Worm (Caenorhabditis elegans): Measurements from ENCODE around the gene K05F6.10.
"Not testable (repeated sequence)": the region's sequence is repeated elsewhere in the genome, so short reads cannot be mapped to it uniquely, and the experiment has no call there.

K05F6.10 gene

DNA sequence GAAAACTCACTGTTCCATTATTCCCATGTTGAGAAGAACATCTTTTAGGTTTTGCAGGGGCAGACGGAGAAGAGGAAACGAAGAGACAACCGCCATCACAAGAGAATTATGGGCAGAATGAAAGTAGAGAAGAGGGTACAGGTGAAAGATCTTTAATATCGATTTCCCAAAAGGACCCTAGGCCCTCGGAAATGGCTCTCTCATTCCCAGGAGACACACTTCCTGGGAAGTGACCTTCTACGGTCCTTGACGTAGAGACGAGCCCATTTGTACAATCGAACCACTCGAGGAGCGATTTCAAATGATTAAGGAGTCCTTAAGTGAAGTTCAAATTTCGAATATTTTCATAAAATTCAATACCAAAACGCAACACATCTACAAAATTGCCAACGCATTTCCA, 4.9 kb downstream of the K05F6.10 start, which contains the start of gene fbxb-46:
TSS of gene fbxb-46 (minus strand) at position 101 of the 400 bp plus-strand sequence.
- TF ChIP-seq aly-1 (tag; optimal IDR thresholded peaks at IDR 0.05) (no peak), ama-1 (optimal IDR thresholded peaks at IDR 0.05) (no peak), hnd-1 (tag; optimal IDR thresholded peaks at IDR 0.05) (no peak), tbx-11 (GFP tag; IDR thresholded peaks at IDR 0.05) (no peak), pes-1 (GFP tag; IDR thresholded peaks at IDR 0.05) (no peak)

DNA sequence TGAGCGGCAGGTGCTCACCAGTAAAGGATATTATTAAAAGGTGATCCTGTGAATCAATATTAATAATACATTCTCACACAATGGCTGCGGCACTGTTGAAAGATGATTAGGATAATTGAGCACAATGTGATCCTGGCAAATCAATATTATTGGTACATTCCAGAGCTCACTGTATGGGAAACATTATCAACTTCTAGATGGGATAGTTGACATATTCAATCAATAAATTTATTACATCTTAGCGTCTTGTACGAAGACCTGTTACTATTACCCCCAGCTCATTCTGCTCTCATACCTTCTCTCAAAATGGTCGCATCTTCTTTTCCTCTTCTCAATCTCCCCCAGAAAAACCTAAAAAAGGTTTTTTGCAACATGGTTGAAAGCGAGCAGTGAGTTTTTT, 7.7 kb downstream of the K05F6.10 start, which contains the start of gene fbxb-49:
TSS of gene fbxb-49 (plus strand) at position 301 of the 400 bp plus-strand sequence.
- TF ChIP-seq ets-7 (tag; optimal IDR thresholded peaks at IDR 0.05): no peak
- TF ChIP-seq ama-1 (optimal IDR thresholded peaks at IDR 0.05): no peak
- no peak for TF ChIP-seq hmbx-1 (tag; optimal IDR thresholded peaks at IDR 0.05)
- TF ChIP-seq ceh-36 (tag; optimal IDR thresholded peaks at IDR 0.05): no peak
- no peak for TF ChIP-seq hmg-4 (GFP tag; optimal IDR thresholded peaks at IDR 0.05)
- TF ChIP-seq scrt-1 (GFP tag; IDR thresholded peaks at IDR 0.05): no peak
- no peak for TF ChIP-seq B0310.2 (tag; optimal IDR thresholded peaks at IDR 0.05)
- TF ChIP-seq F13C5.2 (tag; optimal IDR thresholded peaks at IDR 0.05): no peak
- TF ChIP-seq tbx-37 (GFP tag; conservative IDR thresholded peaks at IDR 0.05): no peak
- TF ChIP-seq ceh-13 (GFP tag; optimal IDR thresholded peaks at IDR 0.05): no peak
- TF ChIP-seq tra-4 (tag; optimal IDR thresholded peaks at IDR 0.05): no peak

DNA sequence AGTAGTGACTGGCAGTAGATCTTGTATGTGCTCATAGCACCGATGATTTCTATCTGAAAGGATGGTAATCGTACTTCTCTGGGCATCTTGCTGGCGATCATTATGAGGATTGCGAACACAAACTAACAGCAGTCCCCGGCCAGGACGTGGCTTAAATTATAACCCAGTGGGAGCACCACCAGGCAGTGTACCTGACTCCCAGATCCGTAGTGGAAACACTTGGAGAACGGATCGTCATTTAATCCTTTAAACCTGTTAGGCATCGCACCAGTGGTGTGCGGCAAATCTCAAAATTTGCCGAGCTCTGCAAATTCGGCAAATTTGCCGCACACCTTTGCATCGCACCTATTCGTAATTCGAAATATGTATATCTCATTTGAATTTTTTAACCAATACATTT, 8.3 kb downstream of the K05F6.10 start, which contains the start of gene K05F6.8:
TSS of gene K05F6.8 (minus strand) at position 101 of the 400 bp plus-strand sequence.
- TF ChIP-seq ceh-13 (GFP tag; optimal IDR thresholded peaks at IDR 0.05) (no peak), aly-1 (tag; optimal IDR thresholded peaks at IDR 0.05) (no peak), tra-4 (tag; optimal IDR thresholded peaks at IDR 0.05) (no peak), ama-1 (optimal IDR thresholded peaks at IDR 0.05) (no peak), flt-1 (GFP tag; IDR thresholded peaks at IDR 0.05) (no peak), hmg-4 (GFP tag; optimal IDR thresholded peaks at IDR 0.05) (no peak)

DNA sequence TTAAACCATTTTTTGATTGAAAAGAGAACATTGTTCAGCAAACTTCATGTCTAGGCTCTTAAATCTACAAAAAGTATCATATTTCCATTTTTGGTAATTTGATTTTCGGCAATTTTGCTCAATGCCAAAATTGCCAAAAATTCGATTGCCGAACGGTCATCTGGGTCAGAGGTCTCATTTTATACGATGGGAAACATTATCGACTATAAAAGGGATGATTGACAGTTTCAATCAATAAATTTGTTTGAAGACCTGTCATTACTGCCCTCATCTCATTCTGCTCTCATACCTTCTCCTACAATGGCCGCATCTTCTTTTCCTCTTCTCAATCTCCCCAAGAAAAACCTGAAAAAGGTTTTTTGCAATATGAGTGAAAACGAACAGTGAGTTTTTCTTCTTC, 14.1 kb downstream of the K05F6.10 start, which contains the start of gene K05F6.14:
TSS of gene K05F6.14 (plus strand) at position 301 of the 400 bp plus-strand sequence.
- TF ChIP-seq B0310.2 (tag; optimal IDR thresholded peaks at IDR 0.05): no peak
- TF ChIP-seq flt-1 (GFP tag; IDR thresholded peaks at IDR 0.05): no peak
- no peak for TF ChIP-seq ceh-13 (GFP tag; optimal IDR thresholded peaks at IDR 0.05)
- no peak for TF ChIP-seq tbx-37 (GFP tag; conservative IDR thresholded peaks at IDR 0.05)
- no peak for TF ChIP-seq hmbx-1 (tag; optimal IDR thresholded peaks at IDR 0.05)
- no peak for TF ChIP-seq sea-1 (GFP tag; conservative IDR thresholded peaks at IDR 0.05)
- no peak for TF ChIP-seq aly-1 (tag; optimal IDR thresholded peaks at IDR 0.05)
- no peak for TF ChIP-seq tra-4 (tag; optimal IDR thresholded peaks at IDR 0.05)
- TF ChIP-seq hnd-1 (tag; optimal IDR thresholded peaks at IDR 0.05): no peak

DNA sequence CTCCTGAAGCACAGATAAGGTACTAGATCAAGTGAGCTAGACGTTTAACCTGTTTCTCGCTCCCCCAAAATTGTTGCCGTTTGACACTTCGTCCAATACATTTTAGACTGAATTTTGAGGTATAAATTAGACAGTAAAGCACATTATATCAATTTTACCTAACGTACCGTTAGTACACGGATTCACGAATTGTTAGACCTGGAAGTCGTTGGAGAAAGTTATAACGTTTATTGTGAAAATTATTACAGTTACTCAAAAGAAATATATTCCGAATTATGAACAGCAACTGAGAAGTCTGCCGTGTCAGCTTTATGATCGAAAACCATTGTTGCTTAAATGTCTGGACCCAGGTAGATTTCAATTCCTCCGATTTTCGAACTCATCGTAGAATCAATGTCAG, 15.1 kb downstream of the K05F6.10 start:
- TF ChIP-seq tbx-11 (GFP tag; IDR thresholded peaks at IDR 0.05) (no peak), sea-1 (GFP tag; conservative IDR thresholded peaks at IDR 0.05) (no peak), tra-4 (tag; optimal IDR thresholded peaks at IDR 0.05) (no peak), aly-1 (tag; optimal IDR thresholded peaks at IDR 0.05) (no peak), ceh-36 (tag; optimal IDR thresholded peaks at IDR 0.05) (no peak), ama-1 (optimal IDR thresholded peaks at IDR 0.05) (no peak), hmg-4 (GFP tag; optimal IDR thresholded peaks at IDR 0.05) (no peak), flt-1 (GFP tag; IDR thresholded peaks at IDR 0.05) (no peak), scrt-1 (GFP tag; IDR thresholded peaks at IDR 0.05) (no peak), B0310.2 (tag; optimal IDR thresholded peaks at IDR 0.05) (no peak), hnd-1 (tag; optimal IDR thresholded peaks at IDR 0.05) (no peak), F13C5.2 (tag; optimal IDR thresholded peaks at IDR 0.05) (no peak), ets-7 (tag; optimal IDR thresholded peaks at IDR 0.05) (no peak)

DNA sequence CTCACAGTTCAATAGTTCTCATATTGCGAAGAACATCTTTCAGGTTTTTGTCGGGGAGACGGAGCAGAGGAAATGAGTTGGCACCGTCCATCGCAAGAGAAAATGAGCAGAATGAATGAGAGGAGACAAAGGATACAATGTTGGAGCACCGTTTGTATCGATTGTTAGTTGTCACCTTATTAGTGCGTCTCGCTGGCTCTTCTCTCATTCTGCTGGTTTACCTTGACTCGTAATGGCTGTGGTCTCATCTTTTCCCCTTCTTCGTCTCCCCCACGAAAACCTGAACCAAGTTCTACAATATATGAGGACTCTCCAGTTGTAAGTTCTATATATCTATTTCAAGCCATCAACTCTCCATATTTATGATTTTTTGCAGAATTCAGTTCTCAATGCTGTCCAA, 19.7 kb downstream of the K05F6.10 start, which contains the start of the genes fbxb-54 and fbxb-50:
TSS of gene fbxb-54 (minus strand) at position 101 of the 400 bp plus-strand sequence.
TSS of gene fbxb-50 (plus strand) at position 227 of the 400 bp plus-strand sequence.
- TF ChIP-seq sea-1 (GFP tag; conservative IDR thresholded peaks at IDR 0.05); pes-1 (GFP tag; IDR thresholded peaks at IDR 0.05); tbx-11 (GFP tag; IDR thresholded peaks at IDR 0.05): not testable (repeated sequence)

DNA sequence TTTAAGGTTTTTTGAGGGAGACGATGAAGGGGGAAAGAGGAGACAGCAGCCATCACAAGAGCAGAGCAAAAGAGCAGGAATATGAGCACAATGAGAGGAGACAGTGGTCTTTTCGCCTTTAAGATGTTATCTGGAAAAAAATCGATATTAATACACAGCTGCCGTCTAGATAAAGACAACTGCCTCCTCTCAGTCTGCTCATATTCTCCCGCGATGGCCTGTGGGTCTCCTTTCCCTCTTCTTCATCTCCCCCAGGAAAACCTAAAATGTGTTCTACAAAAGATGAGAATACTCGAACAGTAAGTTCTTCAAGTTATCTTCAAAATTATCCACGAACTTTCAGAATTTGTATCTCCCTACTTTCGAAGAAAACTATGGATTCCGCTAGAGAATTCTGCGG, 25.4 kb downstream of the K05F6.10 start, which contains the start of the genes fbxb-52 and fbxb-51:
TSS of gene fbxb-52 (minus strand) at position 101 of the 400 bp plus-strand sequence.
TSS of gene fbxb-51 (plus strand) at position 212 of the 400 bp plus-strand sequence.
- no peak for TF ChIP-seq ama-1 (optimal IDR thresholded peaks at IDR 0.05)
- no peak for TF ChIP-seq ets-7 (tag; optimal IDR thresholded peaks at IDR 0.05)
- no peak for TF ChIP-seq tbx-37 (GFP tag; conservative IDR thresholded peaks at IDR 0.05)
- TF ChIP-seq hmbx-1 (tag; optimal IDR thresholded peaks at IDR 0.05): no peak
- no peak for TF ChIP-seq ceh-13 (GFP tag; optimal IDR thresholded peaks at IDR 0.05)
- no peak for TF ChIP-seq tra-4 (tag; optimal IDR thresholded peaks at IDR 0.05)
- TF ChIP-seq tbx-11 (GFP tag; IDR thresholded peaks at IDR 0.05): no peak
- TF ChIP-seq ceh-36 (tag; optimal IDR thresholded peaks at IDR 0.05): no peak
- TF ChIP-seq pes-1 (GFP tag; IDR thresholded peaks at IDR 0.05): no peak
- TF ChIP-seq scrt-1 (GFP tag; IDR thresholded peaks at IDR 0.05): no peak
- no peak for TF ChIP-seq hmg-4 (GFP tag; optimal IDR thresholded peaks at IDR 0.05)
- TF ChIP-seq F13C5.2 (tag; optimal IDR thresholded peaks at IDR 0.05): no peak

DNA sequence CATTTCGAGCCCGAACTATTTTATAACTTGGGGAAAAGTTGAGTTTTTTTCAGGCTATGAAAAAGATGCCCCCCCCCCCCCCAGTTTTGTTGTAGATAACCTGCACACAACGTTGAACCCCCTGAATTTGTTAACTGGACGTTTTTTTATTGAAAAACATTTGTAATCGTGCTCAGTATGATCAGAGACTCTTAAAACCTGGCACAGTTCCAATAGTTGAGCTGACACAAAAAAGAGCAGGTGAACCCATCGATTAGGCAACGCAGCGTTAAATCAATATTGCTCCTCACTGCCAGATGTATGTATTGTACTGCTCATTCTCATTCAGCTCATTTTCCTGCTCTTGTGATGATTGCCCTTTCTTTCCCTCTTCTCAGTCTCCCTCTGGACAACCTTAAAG, 30.3 kb downstream of the K05F6.10 start, which contains the start of gene K05F6.12:
TSS of gene K05F6.12 (plus strand) at position 301 of the 400 bp plus-strand sequence.
- TF ChIP-seq tbx-37 (GFP tag; conservative IDR thresholded peaks at IDR 0.05) (no peak), aly-1 (tag; optimal IDR thresholded peaks at IDR 0.05) (no peak), ets-7 (tag; optimal IDR thresholded peaks at IDR 0.05) (no peak), sea-1 (GFP tag; conservative IDR thresholded peaks at IDR 0.05) (no peak), ceh-13 (GFP tag; optimal IDR thresholded peaks at IDR 0.05) (no peak), tbx-11 (GFP tag; IDR thresholded peaks at IDR 0.05) (no peak), hnd-1 (tag; optimal IDR thresholded peaks at IDR 0.05) (no peak), scrt-1 (GFP tag; IDR thresholded peaks at IDR 0.05) (no peak), pes-1 (GFP tag; IDR thresholded peaks at IDR 0.05) (no peak), ceh-36 (tag; optimal IDR thresholded peaks at IDR 0.05) (no peak), F13C5.2 (tag; optimal IDR thresholded peaks at IDR 0.05) (no peak), hmg-4 (GFP tag; optimal IDR thresholded peaks at IDR 0.05) (no peak), tra-4 (tag; optimal IDR thresholded peaks at IDR 0.05) (no peak), B0310.2 (tag; optimal IDR thresholded peaks at IDR 0.05) (no peak), flt-1 (GFP tag; IDR thresholded peaks at IDR 0.05) (no peak)
